Worm (Caenorhabditis elegans): ENCODE measurements around the gene clec-168.

DNA sequence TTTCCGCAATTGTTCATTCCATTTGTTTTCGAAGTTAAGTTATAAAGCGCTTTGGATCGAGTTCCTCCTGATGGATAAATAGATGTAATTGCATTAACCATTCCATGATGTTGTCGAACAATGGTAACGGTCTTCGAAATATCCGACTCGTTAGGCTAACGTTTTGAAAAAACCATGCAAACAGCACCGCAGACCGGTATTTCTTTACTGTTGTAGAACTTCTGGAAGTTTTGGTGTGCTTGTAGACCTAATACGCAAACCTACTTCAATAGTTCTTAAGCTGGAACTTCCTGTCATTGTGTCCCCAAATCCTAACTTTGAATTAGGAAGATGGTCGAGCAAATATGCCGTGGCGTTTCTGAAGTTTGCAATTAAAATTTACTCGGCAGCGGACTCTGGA lies 11.5 kb upstream of the clec-168 start, which contains the start of gene F38A1.9:
- TF ChIP-seq aly-2 (tag; optimal IDR thresholded peaks at IDR 0.05) = no peak
- TF ChIP-seq crh-2 (tag; optimal IDR thresholded peaks at IDR 0.05) = no peak
- TF ChIP-seq R02D3.7 (tag; optimal IDR thresholded peaks at IDR 0.05) = no peak
- no peak for TF ChIP-seq unc-62 (GFP tag; optimal IDR thresholded peaks at IDR 0.05)
- TF ChIP-seq ztf-4 (tag; optimal IDR thresholded peaks at IDR 0.05) = no peak
- TF ChIP-seq dmd-4 (tag; optimal IDR thresholded peaks at IDR 0.05) = no peak
- TF ChIP-seq peb-1 (tag; optimal IDR thresholded peaks at IDR 0.05) = no peak
- no peak for TF ChIP-seq nhr-12 (tag; optimal IDR thresholded peaks at IDR 0.05)
- TF ChIP-seq sma-3 (GFP tag; optimal IDR thresholded peaks at IDR 0.05) = no peak
- no peak for TF ChIP-seq Y55F3AM.14 (GFP tag; optimal IDR thresholded peaks at IDR 0.05)
